Worm (Caenorhabditis elegans) whole organism, mixed stage, embryonic: ENCODE measurements around the gene F17A2.13.

Experiments
- mep-1 ChIP-seq: fragments of 150-350 bp; optimal IDR thresholded peaks from 2 replicates; lab custom pipeline; 2017; ENCODE audit warnings: missing biosample characterization, missing genetic modification reagents, missing genetic modification characterization, inconsistent platforms
- ztf-11 ChIP-seq: fragments of 150-350 bp; optimal IDR thresholded peaks from 2 replicates; lab custom pipeline; 2014; ENCODE audit warnings: missing biosample characterization, missing genetic modification characterization

DNA sequence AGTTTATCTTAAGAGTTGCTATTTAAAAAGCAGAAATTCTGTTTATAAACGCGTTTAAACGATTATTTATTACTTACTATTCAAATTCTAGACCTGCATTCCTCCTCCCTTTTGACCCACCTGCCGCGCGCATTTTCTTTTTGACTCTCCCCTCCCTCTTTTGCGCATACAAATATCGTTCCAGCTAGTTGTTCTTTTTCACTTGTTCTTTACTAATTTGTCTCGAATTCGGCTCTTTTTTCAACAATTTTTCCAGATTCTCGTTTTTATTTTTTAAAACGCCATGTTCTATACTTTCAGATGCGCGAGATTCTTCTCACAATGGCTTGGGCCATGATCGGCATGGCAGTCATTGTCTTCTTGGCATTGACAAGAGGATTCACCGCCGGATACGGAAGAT is 43.9 kb downstream of the F17A2.13 start, which contains the start of gene F19H6.4:
- no peak for TF ChIP-seq ztf-11
- TF ChIP-seq mep-1 (tag; lab: Kevin White, UChicago): no peak
